Fruit fly (Drosophila melanogaster): Measurements from ENCODE around the gene eIF2A.

eIF2A gene

DNA sequence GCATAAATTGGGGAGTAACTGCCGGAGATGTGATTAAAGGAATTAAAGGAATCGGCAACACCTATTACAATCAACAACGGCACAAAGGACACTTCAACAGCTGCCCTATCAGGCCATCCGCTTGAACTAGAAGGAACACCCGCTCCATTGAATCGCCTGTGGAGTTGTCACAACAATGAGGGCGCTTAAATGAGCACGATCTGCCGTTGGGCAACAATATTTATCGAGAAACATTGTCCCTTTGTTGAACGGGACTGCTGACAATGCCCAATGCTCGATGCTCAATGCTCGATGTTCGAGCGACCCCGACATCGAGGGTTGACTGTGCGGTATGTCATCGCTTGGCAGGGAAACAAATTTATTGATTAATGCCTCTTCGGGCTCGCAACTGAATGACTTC is 36.7 kb upstream of the eIF2A start (continued):
- TF ChIP-seq CG31388 (GFP tag; optimal IDR thresholded peaks at IDR 0.05) (no peak), pan (optimal IDR thresholded peaks at IDR 0.05) (no peak), pan (GFP tag; optimal IDR thresholded peaks at IDR 0.05 in 1 of 2, IDR thresholded peaks at IDR 0.05 in 1 of 2) (no peak), gcm (GFP tag; optimal IDR thresholded peaks at IDR 0.05) (peak; percentile 59), fu2 (GFP tag; optimal IDR thresholded peaks at IDR 0.05) (no peak), CG4820 (GFP tag; optimal IDR thresholded peaks at IDR 0.05) (no peak), pros (GFP tag; optimal IDR thresholded peaks at IDR 0.05) (peak; percentile 27), HmgZ (tag; optimal IDR thresholded peaks at IDR 0.05) (no peak), Blimp-1 (GFP tag; optimal IDR thresholded peaks at IDR 0.05) (no peak)

DNA sequence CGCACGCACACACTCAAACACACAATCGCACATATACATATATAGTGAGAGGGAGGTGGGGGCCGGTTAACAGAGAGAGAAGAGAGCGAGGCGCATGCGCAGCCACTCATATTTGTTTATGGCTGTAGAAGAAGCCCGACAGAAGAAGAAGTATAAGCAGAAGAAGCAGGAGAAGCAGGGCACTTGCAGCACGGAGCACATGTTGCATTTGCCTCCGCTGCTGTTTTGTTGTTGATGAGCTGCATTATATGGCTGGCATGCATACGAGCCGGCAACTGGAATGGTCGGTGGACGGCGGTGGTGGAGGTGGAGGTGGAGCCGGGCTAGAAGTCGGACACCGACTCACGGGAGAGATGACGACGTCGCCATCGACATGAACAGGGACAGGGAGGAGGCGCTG is 24.1 kb upstream of the eIF2A start:
- TF ChIP-seq CG11695 (GFP tag; IDR thresholded peaks at IDR 0.05) (no peak), Mrtf (GFP tag; IDR thresholded peaks at IDR 0.05) (no peak), run (tag; optimal IDR thresholded peaks at IDR 0.05) (no peak), kni (GFP tag; optimal IDR thresholded peaks at IDR 0.05) (peak; percentile 1), cg (GFP tag; optimal IDR thresholded peaks at IDR 0.05) (peak; percentile 67), CG16813 (GFP tag; IDR thresholded peaks at IDR 0.05; ENCODE audit: partially characterized antibody) (no peak), Trl (optimal IDR thresholded peaks at IDR 0.05) (peak in 1 of 2 experiments; percentile 60), Trl (GFP tag; optimal IDR thresholded peaks at IDR 0.05) (no peak), CG12299 (tag; optimal IDR thresholded peaks at IDR 0.05) (no peak), slbo (GFP tag; IDR thresholded peaks at IDR 0.05) (no peak), CG11560 (tag; IDR thresholded peaks at IDR 0.05) (no peak), CG5180 (GFP tag; optimal IDR thresholded peaks at IDR 0.05) (peak; percentile 40), slou (GFP tag; optimal IDR thresholded peaks at IDR 0.05) (no peak), CG9727 (GFP tag; optimal IDR thresholded peaks at IDR 0.05) (no peak), salm (tag; optimal IDR thresholded peaks at IDR 0.05) (no peak), peb (GFP tag; IDR thresholded peaks at IDR 0.05) (no peak), Nf-YB (GFP tag; optimal IDR thresholded peaks at IDR 0.05) (peak; percentile 91), tll (GFP tag; optimal IDR thresholded peaks at IDR 0.05) (no peak), CG11504 (tag; optimal IDR thresholded peaks at IDR 0.05) (no peak), Fer3 (tag; optimal IDR thresholded peaks at IDR 0.05) (no peak), CG16863 (GFP tag; optimal IDR thresholded peaks at IDR 0.05) (no peak), CG18619 (GFP tag; optimal IDR thresholded peaks at IDR 0.05) (no peak), Nf-YC (tag; optimal IDR thresholded peaks at IDR 0.05) (peak; percentile 37), az2 (GFP tag; optimal IDR thresholded peaks at IDR 0.05) (no peak), Jarid2 (GFP tag; optimal IDR thresholded peaks at IDR 0.05) (peak; percentile 23), CG17385 (GFP tag; optimal IDR thresholded peaks at IDR 0.05) (peak; percentile 31), pros (GFP tag; optimal IDR thresholded peaks at IDR 0.05) (peak; percentile 63), CG5953 (GFP tag; IDR thresholded peaks at IDR 0.05) (no peak), Meics (GFP tag; optimal IDR thresholded peaks at IDR 0.05) (no peak), twi (tag; optimal IDR thresholded peaks at IDR 0.05) (peak; percentile 57), Bdp1 (GFP tag; optimal IDR thresholded peaks at IDR 0.05) (no peak)

DNA sequence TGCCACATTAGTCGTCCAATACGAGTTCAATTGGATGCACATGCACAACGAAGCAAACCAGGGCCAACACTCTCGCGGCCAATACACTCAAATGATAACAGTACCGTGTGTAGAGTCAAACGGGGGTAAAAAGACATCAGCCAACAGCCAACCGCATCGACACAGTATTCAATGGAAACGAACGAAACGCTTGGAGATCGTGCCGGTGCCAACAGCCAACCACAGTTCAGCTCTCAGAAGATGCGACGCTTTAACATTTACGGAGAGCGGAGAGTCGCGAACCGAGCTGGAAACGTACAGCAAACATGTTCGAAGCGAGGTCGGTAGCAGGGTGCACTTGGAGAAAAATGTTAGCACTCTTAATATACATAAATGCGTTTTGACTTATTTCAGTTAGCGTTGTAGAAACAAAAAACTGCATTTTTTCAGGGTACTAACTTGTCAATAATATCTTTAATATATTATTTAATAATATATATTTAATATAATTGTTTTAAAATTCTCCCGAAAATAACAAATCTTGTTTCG is 16.5 kb upstream of the eIF2A start:
- TF ChIP-seq CG7556 (GFP tag; optimal IDR thresholded peaks at IDR 0.05) (no peak), CG30431 (GFP tag; optimal IDR thresholded peaks at IDR 0.05) (peak; percentile 49), Taf1 (GFP tag; IDR thresholded peaks at IDR 0.05) (no peak; the same call in 1 of the 2 replicates), peb (GFP tag; IDR thresholded peaks at IDR 0.05) (0 out of 2 replicates have a peak, but pooled peaks have one; percentile 44), Hr78 (GFP tag; optimal IDR thresholded peaks at IDR 0.05) (peak in 1 of 2 experiments; percentile 49), ci (GFP tag; IDR thresholded peaks at IDR 0.05) (peak; percentile 77), mld (GFP tag; IDR thresholded peaks at IDR 0.05; ENCODE audit: partially characterized antibody) (no peak), Hmr (GFP tag; optimal IDR thresholded peaks at IDR 0.05) (no peak), CG12391 (tag; optimal IDR thresholded peaks at IDR 0.05) (peak; percentile 82), B-H2 (GFP tag; optimal IDR thresholded peaks at IDR 0.05) (no peak), sug (tag; optimal IDR thresholded peaks at IDR 0.05) (no peak), CG10979 (tag; optimal IDR thresholded peaks at IDR 0.05) (peak; percentile 85)
